Worm (Caenorhabditis elegans): ENCODE results near the gene T28A11.19.

DNA sequence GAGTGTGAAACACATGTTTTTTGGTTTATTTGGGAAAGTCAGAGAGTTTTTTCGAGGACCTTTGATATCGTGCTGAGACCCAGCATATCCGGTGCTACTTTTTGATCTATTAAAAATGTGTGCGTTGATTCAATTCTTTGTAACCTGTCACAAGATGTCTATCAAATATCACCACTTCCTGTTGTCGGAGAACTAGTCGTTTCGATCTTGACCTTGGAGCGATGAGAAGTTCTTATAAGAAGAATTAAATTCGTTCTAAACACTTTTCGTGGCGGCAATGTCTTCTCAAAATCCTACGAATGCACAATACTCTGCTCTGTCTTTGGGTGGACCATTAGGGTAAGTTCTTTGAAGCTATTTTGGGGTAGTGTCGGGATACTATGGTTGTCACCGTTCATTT lies 46.8 kb upstream of the T28A11.19 start, which contains the start of gene F35F10.1:
- TF ChIP-seq ztf-11 (tag; optimal IDR thresholded peaks at IDR 0.05) (no peak), lin-15B (tag; optimal IDR thresholded peaks at IDR 0.05) (no peak), blmp-1 (tag; optimal IDR thresholded peaks at IDR 0.05) (peak; percentile 37)
